Fruit fly (Drosophila melanogaster) whole organism, embryonic: ENCODE measurements around the gene glob2.

ENCODE experiments used
- CG10274 ChIP-seq: fragments of 200-800 bp; sonication (Bioruptor generic); optimal IDR thresholded peaks from 3 replicates; lab custom pipeline; 2017; ENCODE audit warnings: missing biosample characterization, mild to moderate bottlenecking, missing genetic modification characterization
- CG10462 ChIP-seq: fragments of 200-800 bp; sonication (Bioruptor generic); optimal IDR thresholded peaks from 2 replicates; lab custom pipeline; 2016; ENCODE audit warnings: missing biosample characterization, missing genetic modification characterization
- CG11085 ChIP-seq: fragments of 200-800 bp; sonication (Bioruptor generic); IDR thresholded peaks from 2 replicates; pipeline ENCODE4 v1.3.6; 2022; ENCODE audit warnings: missing biosample characterization, missing genetic modification characterization
- CG11093 ChIP-seq: fragments of 200-800 bp; sonication (Bioruptor generic); IDR thresholded peaks from 3 replicates; pipeline ENCODE4 v1.3.6; 2022; ENCODE audit warnings: missing biosample characterization, missing genetic modification characterization
- CG11504 ChIP-seq: fragments of 200-800 bp; sonication (Bioruptor generic); optimal IDR thresholded peaks from 3 replicates; lab custom pipeline; 2019; ENCODE audit warnings: missing biosample characterization, mild to moderate bottlenecking, missing genetic modification characterization, moderate library complexity
- CG11560 ChIP-seq: fragments of 200-800 bp; sonication (Bioruptor generic); IDR thresholded peaks from 3 replicates; pipeline ENCODE4 v1.3.6; 2022; ENCODE audit warnings: missing biosample characterization, missing genetic modification characterization
- CG11695 ChIP-seq: fragments of 200-800 bp; sonication (Bioruptor generic); IDR thresholded peaks from 3 replicates; pipeline ENCODE4 v1.3.6; 2022; ENCODE audit warnings: missing biosample characterization, missing genetic modification characterization
- CG11723 ChIP-seq: fragments of 200-800 bp; sonication (Bioruptor generic); optimal IDR thresholded peaks from 2 replicates; lab custom pipeline; 2017; ENCODE audit warnings: missing biosample characterization, mild to moderate bottlenecking, missing genetic modification characterization
- CG12391 ChIP-seq: fragments of 200-800 bp; sonication (Bioruptor generic); optimal IDR thresholded peaks from 3 replicates; lab custom pipeline; 2018; ENCODE audit warnings: missing biosample characterization, mild to moderate bottlenecking, missing genetic modification characterization, moderate library complexity
- CG12659 ChIP-seq: fragments of 200-800 bp; sonication (Bioruptor generic); optimal IDR thresholded peaks from 3 replicates; lab custom pipeline; 2017; ENCODE audit warnings: mild to moderate bottlenecking, missing biosample characterization, missing genetic modification reagents, missing genetic modification characterization
- CG13287 ChIP-seq: fragments of 200-800 bp; sonication (Bioruptor generic); IDR thresholded peaks from 2 replicates; pipeline ENCODE4 v1.3.6; 2022; ENCODE audit warnings: missing biosample characterization, missing genetic modification characterization; ENCODE audit not compliant: partially characterized antibody
- CG14050 ChIP-seq: fragments of 200-800 bp; sonication (Bioruptor generic); IDR thresholded peaks from 3 replicates; pipeline ENCODE4 v1.3.6; 2022; ENCODE audit warnings: missing biosample characterization, missing genetic modification characterization
- CG15514 ChIP-seq: fragments of 200-800 bp; sonication (Bioruptor generic); optimal IDR thresholded peaks from 3 replicates; lab custom pipeline; 2017; ENCODE audit warnings: missing biosample characterization, missing genetic modification characterization, mild to moderate bottlenecking, moderate library complexity, missing genetic modification reagents
- CG16813 ChIP-seq: fragments of 200-800 bp; sonication (Bioruptor generic); IDR thresholded peaks from 3 replicates; pipeline ENCODE4 v1.3.6; 2022; ENCODE audit warnings: missing biosample characterization, missing genetic modification characterization; ENCODE audit not compliant: partially characterized antibody
- CG17361 ChIP-seq: fragments of 200-800 bp; sonication (Bioruptor generic); IDR thresholded peaks from 3 replicates; pipeline ENCODE4 v1.3.6; 2022; ENCODE audit warnings: missing biosample characterization, missing genetic modification characterization
- CG17802 ChIP-seq: fragments of 200-800 bp; sonication (Bioruptor generic); optimal IDR thresholded peaks from 2 replicates; lab custom pipeline; 2018; ENCODE audit warnings: missing biosample characterization, mild to moderate bottlenecking, missing genetic modification characterization, moderate library complexity
- CG1832 ChIP-seq: fragments of 200-800 bp; sonication (Bioruptor generic); optimal IDR thresholded peaks from 2 replicates; lab custom pipeline; 2017; ENCODE audit warnings: missing biosample characterization, mild to moderate bottlenecking, missing genetic modification characterization, inconsistent platforms
- CG18476 ChIP-seq: fragments of 200-800 bp; sonication (Bioruptor generic); optimal IDR thresholded peaks from 2 replicates; lab custom pipeline; 2016; ENCODE audit warnings: missing biosample characterization, mild to moderate bottlenecking, missing genetic modification characterization
- CG3065 ChIP-seq: fragments of 200-800 bp; sonication (Bioruptor generic); optimal IDR thresholded peaks from 2 replicates; lab custom pipeline; 2016; ENCODE audit warnings: missing biosample characterization, missing genetic modification characterization
- CG32532 ChIP-seq: fragments of 200-800 bp; sonication (Bioruptor generic); IDR thresholded peaks from 2 replicates; pipeline ENCODE4 v1.3.6; 2022; ENCODE audit warnings: missing biosample characterization, missing genetic modification characterization
- CG34224 ChIP-seq: fragments of 200-800 bp; sonication (Bioruptor generic); IDR thresholded peaks from 3 replicates; pipeline ENCODE4 v1.3.6; 2022; ENCODE audit warnings: missing biosample characterization, missing genetic modification characterization; ENCODE audit not compliant: partially characterized antibody
- CG34422 ChIP-seq: fragments of 200-800 bp; sonication (Bioruptor generic); IDR thresholded peaks from 3 replicates; pipeline ENCODE4 v1.3.6; 2022; ENCODE audit warnings: missing biosample characterization, missing genetic modification characterization
- CG3726 ChIP-seq: fragments of 200-800 bp; sonication (Bioruptor generic); IDR thresholded peaks from 3 replicates; pipeline ENCODE4, ENCODE4 v1.3.6; 2022; ENCODE audit warnings: missing biosample characterization, missing genetic modification characterization
- CG3995 ChIP-seq: fragments of 200-800 bp; sonication (Bioruptor generic); optimal IDR thresholded peaks from 3 replicates; lab custom pipeline; 2016; ENCODE audit warnings: missing biosample characterization, missing genetic modification characterization
- CG4854 ChIP-seq: fragments of 200-800 bp; sonication (Bioruptor generic); optimal IDR thresholded peaks from 2 replicates; lab custom pipeline; 2016; ENCODE audit warnings: missing biosample characterization, missing genetic modification characterization, inconsistent platforms
- CG5180 ChIP-seq: fragments of 200-800 bp; sonication (Bioruptor generic); optimal IDR thresholded peaks from 3 replicates; lab custom pipeline; 2017; ENCODE audit warnings: missing biosample characterization, missing genetic modification characterization, mild to moderate bottlenecking, moderate library complexity, missing genetic modification reagents
- CG6765 ChIP-seq: fragments of 200-800 bp; sonication (Bioruptor generic); optimal IDR thresholded peaks from 3 replicates; lab custom pipeline; 2017; ENCODE audit warnings: missing biosample characterization, mild to moderate bottlenecking, missing genetic modification characterization
- CG7357 ChIP-seq: fragments of 200-800 bp; sonication (Bioruptor generic); IDR thresholded peaks from 3 replicates; pipeline ENCODE4 v1.3.6; 2022; ENCODE audit warnings: missing biosample characterization, missing genetic modification characterization
- CG8281 ChIP-seq: fragments of 200-800 bp; sonication (Bioruptor generic); optimal IDR thresholded peaks from 2 replicates; lab custom pipeline; 2018; ENCODE audit warnings: missing biosample characterization, mild to moderate bottlenecking, missing genetic modification characterization, moderate library complexity
- CG9797 ChIP-seq: fragments of 200-800 bp; sonication (Bioruptor generic); optimal IDR thresholded peaks from 3 replicates; lab custom pipeline; 2018; ENCODE audit warnings: missing biosample characterization, mild to moderate bottlenecking, missing genetic modification characterization
- Dll ChIP-seq: fragments of 200-800 bp; sonication (Bioruptor generic); IDR thresholded peaks from 4 replicates; pipeline ENCODE4 v1.3.6; 2022; ENCODE audit warnings: missing biosample characterization, missing genetic modification characterization; ENCODE audit not compliant: partially characterized antibody
- E2f2 ChIP-seq: fragments of 200-800 bp; sonication (Bioruptor generic); IDR thresholded peaks from 2 replicates; pipeline ENCODE4 v1.3.6; 2022; ENCODE audit warnings: missing biosample characterization, missing genetic modification characterization
- HLH4C ChIP-seq: fragments of 200-800 bp; sonication (Bioruptor generic); IDR thresholded peaks from 3 replicates; pipeline ENCODE4 v1.3.6; 2022; ENCODE audit warnings: missing biosample characterization, missing genetic modification characterization; ENCODE audit not compliant: partially characterized antibody
- MESR4 ChIP-seq: fragments of 200-800 bp; sonication (Bioruptor generic); optimal IDR thresholded peaks from 2 replicates; lab custom pipeline; 2018; ENCODE audit warnings: missing biosample characterization, mild to moderate bottlenecking, missing genetic modification characterization, moderate library complexity
- NC2α ChIP-seq: fragments of 200-800 bp; sonication (Bioruptor generic); optimal IDR thresholded peaks from 2 replicates; lab custom pipeline; 2016; ENCODE audit warnings: missing biosample characterization, missing genetic modification characterization
- Neu2 ChIP-seq: fragments of 200-800 bp; sonication (Bioruptor generic); optimal IDR thresholded peaks from 3 replicates; lab custom pipeline; 2016; ENCODE audit warnings: missing biosample characterization, missing genetic modification characterization, borderline replicate concordance
- Opbp ChIP-seq: fragments of 200-800 bp; sonication (Bioruptor generic); IDR thresholded peaks from 3 replicates; pipeline ENCODE4 v1.3.6; 2022; ENCODE audit warnings: missing biosample characterization, missing genetic modification characterization; ENCODE audit not compliant: partially characterized antibody
- Rfx ChIP-seq: fragments of 200-800 bp; sonication (Bioruptor generic); IDR thresholded peaks from 2 replicates; pipeline ENCODE4 v1.3.6; 2022; ENCODE audit warnings: missing biosample characterization, missing genetic modification characterization
- Rx ChIP-seq: fragments of 200-800 bp; sonication (Bioruptor generic); IDR thresholded peaks from 2 replicates; pipeline ENCODE4 v1.3.6; 2022; ENCODE audit warnings: missing biosample characterization, missing genetic modification characterization
- Scr ChIP-seq: fragments of 200-800 bp; sonication (Bioruptor generic); IDR thresholded peaks from 2 replicates; pipeline ENCODE4 v1.3.6; 2022; ENCODE audit warnings: missing biosample characterization, missing genetic modification characterization; ENCODE audit not compliant: partially characterized antibody
- dpn ChIP-seq, 2 experiments: fragments of 200-800 bp; sonication (Bioruptor generic); optimal IDR thresholded peaks; 3 replicates each; lab custom pipeline; 2016; ENCODE audit warnings: missing biosample characterization in 2 of 2, missing genetic modification characterization in 2 of 2
- eyg ChIP-seq: fragments of 200-800 bp; sonication (Bioruptor generic); optimal IDR thresholded peaks from 3 replicates; lab custom pipeline; 2016; ENCODE audit warnings: missing biosample characterization, missing genetic modification characterization
- hkb ChIP-seq, 2 experiments: fragments of 200-800 bp in 1 of 2; fragments of >200 bp in 1 of 2; sonication (Bioruptor generic) in 1 of 2; IDR thresholded peaks in 1 of 2; optimal IDR thresholded peaks in 1 of 2; 2 replicates each; pipeline versions ENCODE4 v1.3.6 to Lab custom; 2017 to 2022; ENCODE audit warnings: missing biosample characterization in 1 of 2, missing genetic modification characterization in 1 of 2
- jumu ChIP-seq: fragments of 200-800 bp; sonication (Bioruptor generic); optimal IDR thresholded peaks from 3 replicates; lab custom pipeline; 2016; ENCODE audit warnings: missing biosample characterization, missing genetic modification characterization
- oc ChIP-seq: fragments of 200-800 bp; sonication (Bioruptor generic); optimal IDR thresholded peaks from 2 replicates; lab custom pipeline; 2018; ENCODE audit warnings: missing biosample characterization, mild to moderate bottlenecking, missing genetic modification characterization, moderate library complexity
- p53 ChIP-seq: fragments of 200-800 bp; sonication (Bioruptor generic); optimal IDR thresholded peaks from 2 replicates; lab custom pipeline; 2016; ENCODE audit warnings: missing biosample characterization, missing genetic modification characterization
- sr ChIP-seq: fragments of 200-800 bp; sonication (Bioruptor generic); IDR thresholded peaks from 3 replicates; pipeline ENCODE4 v1.3.6; 2022; ENCODE audit warnings: missing biosample characterization, missing genetic modification characterization
- stwl ChIP-seq: fragments of 200-800 bp; sonication (Bioruptor generic); optimal IDR thresholded peaks from 3 replicates; lab custom pipeline; 2018; ENCODE audit warnings: missing biosample characterization, mild to moderate bottlenecking, missing genetic modification characterization, moderate library complexity
- tna ChIP-seq: fragments of 200-800 bp; sonication (Bioruptor generic); IDR thresholded peaks from 2 replicates; pipeline ENCODE4 v1.3.6; 2022; ENCODE audit warnings: missing biosample characterization, missing genetic modification characterization; ENCODE audit not compliant: partially characterized antibody

Gene glob2

dm6 chr3R:6646740-6647139, 38.0 kb upstream of the glob2 start, which contains the start of gene Taf1 (continued):
- TF ChIP-seq CG34224 (GFP tag; lab: Robert Waterston, UW) (peak; percentile 33; the same call in 1 of the 3 replicates), CG17361 (GFP tag; lab: Robert Waterston, UW) (no peak), CG11723 (GFP tag; lab: Kevin White, UChicago) (no peak), stwl (tag; lab: Kevin White, UChicago) (peak; percentile 67), p53 (no peak), CG11560 (tag; lab: Robert Waterston, UW) (no peak), E2f2 (GFP tag; lab: Robert Waterston, UW) (0 out of 2 replicates have a peak, but pooled peaks have one; percentile 21), eyg (GFP tag; lab: Kevin White, UChicago) (no peak), CG11695 (no peak), CG12391 (tag; lab: Kevin White, UChicago) (no peak), Opbp (GFP tag; lab: Robert Waterston, UW) (peak; percentile 63; the same call in 1 of the 3 replicates), HLH4C (GFP tag; lab: Robert Waterston, UW) (0 out of 3 replicates have a peak, but pooled peaks have one; percentile 37), sr (GFP tag; lab: Robert Waterston, UW) (no peak), CG4854 (GFP tag; lab: Kevin White, UChicago) (no peak), CG3065 (GFP tag; lab: Kevin White, UChicago) (no peak), CG7357 (GFP tag; lab: Robert Waterston, UW) (no peak; the same call in 2 of the 3 replicates), CG17802 (tag; lab: Kevin White, UChicago) (no peak), CG5180 (GFP tag; lab: Kevin White, UChicago) (no peak), Scr (GFP tag; lab: Robert Waterston, UW) (peak; percentile 37; the same call in 1 of the 2 replicates), oc (tag; lab: Kevin White, UChicago) (no peak), CG34422 (peak; percentile 92), Dll (GFP tag; lab: Robert Waterston, UW) (peak; percentile 49; the same call in 2 of the 4 replicates), jumu (no peak), CG8281 (tag; lab: Kevin White, UChicago) (no peak), CG1832 (GFP tag; lab: Kevin White, UChicago) (no peak), CG10462 (GFP tag; lab: Kevin White, UChicago) (no peak), CG6765 (GFP tag; lab: Kevin White, UChicago) (no peak), CG13287 (GFP tag; lab: Robert Waterston, UW) (peak; percentile 52), CG11085 (no peak), CG16813 (GFP tag; lab: Robert Waterston, UW) (0 out of 3 replicates have a peak, but pooled peaks have one; percentile 11), CG18476 (GFP tag; lab: Kevin White, UChicago) (no peak), MESR4 (peak; percentile 99), CG14050 (no peak), CG3726 (GFP tag; lab: Robert Waterston, UW) (no peak), CG11504 (tag; lab: Kevin White, UChicago) (no peak), CG11093 (GFP tag; lab: Robert Waterston, UW) (no peak), CG32532 (GFP tag; lab: Robert Waterston, UW) (no peak), hkb (optimal IDR thresholded peaks at IDR 0.05; lab: Kevin White, UChicago) (no peak), hkb (GFP tag; IDR thresholded peaks at IDR 0.05; lab: Robert Waterston, UW) (0 out of 2 replicates have a peak, but pooled peaks have one; percentile 9), Rfx (GFP tag; lab: Robert Waterston, UW) (peak; percentile 45), CG10274 (GFP tag; lab: Kevin White, UChicago) (no peak), dpn (GFP tag; optimal IDR thresholded peaks at IDR 0.05; lab: Kevin White, UChicago) (no peak), Neu2 (GFP tag; lab: Kevin White, UChicago) (no peak), NC2α (GFP tag; lab: Kevin White, UChicago) (no peak), CG12659 (GFP tag; lab: Kevin White, UChicago) (peak; percentile 73), CG15514 (peak; percentile 83), Rx (no peak), CG9797 (GFP tag; lab: Kevin White, UChicago) (peak; percentile 94), CG3995 (GFP tag; lab: Kevin White, UChicago) (peak; percentile 3), tna (GFP tag; lab: Robert Waterston, UW) (no peak)
